Worm (Caenorhabditis elegans) whole organism, L4/young adult: ENCODE measurements around the gene zmp-1.

Source experiments
- W03F9.2 ChIP-seq: fragments of 150-350 bp; optimal IDR thresholded peaks from 2 replicates; lab custom pipeline; 2014; ENCODE audit warnings: missing biosample characterization, missing genetic modification characterization
- dao-5 ChIP-seq: sonication (generic microtip); optimal IDR thresholded peaks from 2 replicates; lab custom pipeline; 2016; ENCODE audit warnings: missing genotype, missing genetic modification characterization, moderate library complexity, missing compliant biosample characterization
- him-1 ChIP-seq: sonication (generic microtip); optimal IDR thresholded peaks from 2 replicates; lab custom pipeline; 2016; ENCODE audit warnings: missing genotype, missing genetic modification reagents, missing genetic modification characterization, missing compliant biosample characterization

The zmp-1 gene

ce11 chrIII:5882284-5882683, 50.5 kb downstream of the zmp-1 start:
- TF ChIP-seq dao-5 (tag; lab: Kevin White, UChicago): no peak
- TF ChIP-seq W03F9.2: no peak
- TF ChIP-seq him-1 (tag; lab: Kevin White, UChicago): no peak

ce11 chrIII:5879291-5879968, 53.3 kb downstream of the zmp-1 start, which contains the start of gene hpo-10:
Gene hpo-10, plus strand, starts transcription at chrIII:5879489.
- TF ChIP-seq him-1 (tag; lab: Kevin White, UChicago): no peak
- TF ChIP-seq dao-5 (tag; lab: Kevin White, UChicago): no peak
- TF ChIP-seq W03F9.2: no peak

ce11 chrIII:5878215-5878614, 54.5 kb downstream of the zmp-1 start, which contains the start of the genes mig-21 and F01F1.2:
Gene mig-21, minus strand, starts transcription at chrIII:5878380.
Gene F01F1.2, plus strand, starts transcription at chrIII:5878554.
- TF ChIP-seq W03F9.2 (no peak), him-1 (tag; lab: Kevin White, UChicago) (no peak), dao-5 (tag; lab: Kevin White, UChicago) (no peak)
